Fruit fly (Drosophila melanogaster): ENCODE results near the gene CG4119.

CG4119 gene

DNA sequence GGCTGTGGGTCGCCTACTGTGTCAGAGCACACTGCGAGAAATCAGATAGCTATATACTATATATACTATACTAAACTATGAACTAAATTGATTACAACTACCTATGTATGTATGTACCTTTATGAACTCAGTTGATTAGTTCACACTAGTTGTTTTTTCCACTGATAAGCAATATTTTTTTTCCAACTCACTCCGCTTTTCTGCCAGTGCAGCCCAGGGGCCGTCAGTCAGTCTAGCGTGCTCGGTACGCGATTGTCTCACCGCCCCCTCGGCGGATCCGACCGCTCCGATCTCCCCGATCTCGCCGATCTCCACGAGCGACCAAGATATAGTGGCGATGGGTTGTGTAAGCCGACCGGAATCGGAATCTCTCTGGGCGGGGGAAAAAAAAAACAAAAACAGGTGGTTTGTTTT lies 40.1 kb downstream of the CG4119 start (continued):
- peak; percentile 96 for TF ChIP-seq Rfx (GFP tag; IDR thresholded peaks at IDR 0.05)
- no peak for TF ChIP-seq corto (GFP tag; optimal IDR thresholded peaks at IDR 0.05)
- TF ChIP-seq Ada2b (GFP tag; IDR thresholded peaks at IDR 0.05) = peak; percentile 93
- TF ChIP-seq CG6765 (GFP tag; optimal IDR thresholded peaks at IDR 0.05) = peak; percentile 68
- peak; percentile 46 for TF ChIP-seq CG8359 (GFP tag; optimal IDR thresholded peaks at IDR 0.05; ENCODE audit: borderline replicate concordance)
- peak; percentile 54 for TF ChIP-seq CG31388 (GFP tag; optimal IDR thresholded peaks at IDR 0.05)
- TF ChIP-seq tin (GFP tag; optimal IDR thresholded peaks at IDR 0.05) = peak; percentile 77
- peak; percentile 86 for TF ChIP-seq Optix (GFP tag; IDR thresholded peaks at IDR 0.05)
- peak; percentile 72 for TF ChIP-seq D19A (tag; optimal IDR thresholded peaks at IDR 0.05)
- peak; percentile 34 for TF ChIP-seq MTF-1 (GFP tag; optimal IDR thresholded peaks at IDR 0.05; ENCODE audit: borderline replicate concordance)
- peak; percentile 61 for TF ChIP-seq CG6254 (GFP tag; optimal IDR thresholded peaks at IDR 0.05)
- TF ChIP-seq tgo (GFP tag; IDR thresholded peaks at IDR 0.05) = peak; percentile 93
- peak; percentile 75 for TF ChIP-seq CG18476 (GFP tag; optimal IDR thresholded peaks at IDR 0.05)
- no peak for TF ChIP-seq Dp (GFP tag; optimal IDR thresholded peaks at IDR 0.05)
- peak; percentile 66 for TF ChIP-seq zen (tag; optimal IDR thresholded peaks at IDR 0.05)
- peak; percentile 71 for TF ChIP-seq pnt (GFP tag; optimal IDR thresholded peaks at IDR 0.05)
- peak; percentile 97 for TF ChIP-seq Med (GFP tag)
- peak; percentile 69 for TF ChIP-seq CG11696 (GFP tag; IDR thresholded peaks at IDR 0.05)
- TF ChIP-seq oc (tag; optimal IDR thresholded peaks at IDR 0.05) = peak; percentile 39
- TF ChIP-seq Hey (tag; optimal IDR thresholded peaks at IDR 0.05) = peak; percentile 14
- peak; percentile 62 for TF ChIP-seq nom (GFP tag; optimal IDR thresholded peaks at IDR 0.05)
- TF ChIP-seq Myb (GFP tag; optimal IDR thresholded peaks at IDR 0.05) = peak; percentile 25
- TF ChIP-seq sob (GFP tag; IDR thresholded peaks at IDR 0.05) = peak; percentile 92
- TF ChIP-seq HmgD (GFP tag; optimal IDR thresholded peaks at IDR 0.05) = no peak
- 0 out of 2 replicates have a peak, but pooled peaks have one; percentile 14 for TF ChIP-seq Dref (GFP tag; IDR thresholded peaks at IDR 0.05)
- peak; percentile 95 for TF ChIP-seq Drgx (GFP tag; IDR thresholded peaks at IDR 0.05)
- TF ChIP-seq br (optimal IDR thresholded peaks at IDR 0.05) = no peak
- TF ChIP-seq Bdp1 (GFP tag; optimal IDR thresholded peaks at IDR 0.05) = peak; percentile 19
- peak; percentile 84 for TF ChIP-seq cas (GFP tag; IDR thresholded peaks at IDR 0.05)
- TF ChIP-seq CG18599 (GFP tag; optimal IDR thresholded peaks at IDR 0.05) = peak; percentile 94
- TF ChIP-seq fu2 (GFP tag; optimal IDR thresholded peaks at IDR 0.05) = no peak
- peak; percentile 22 for TF ChIP-seq CG17802 (tag; optimal IDR thresholded peaks at IDR 0.05)
- peak; percentile 57; the same call in 1 of the 3 replicates for TF ChIP-seq jigr1 (GFP tag; IDR thresholded peaks at IDR 0.05)
- no peak for TF ChIP-seq hkb (optimal IDR thresholded peaks at IDR 0.05)
- TF ChIP-seq hkb (GFP tag; IDR thresholded peaks at IDR 0.05) = peak; percentile 92
- peak; percentile 17 for TF ChIP-seq luna (GFP tag; optimal IDR thresholded peaks at IDR 0.05)
- TF ChIP-seq inv (GFP tag; IDR thresholded peaks at IDR 0.05; ENCODE audit: partially characterized antibody) = no peak
- TF ChIP-seq CG15011 (GFP tag; optimal IDR thresholded peaks at IDR 0.05) = peak; percentile 73
- TF ChIP-seq Aef1 (GFP tag; IDR thresholded peaks at IDR 0.05) = peak; percentile 90
- peak; percentile 85 for TF ChIP-seq Rx (GFP tag; IDR thresholded peaks at IDR 0.05)
- TF ChIP-seq esg (GFP tag; conservative IDR thresholded peaks at IDR 0.05) = peak; percentile 89
- peak; percentile 5 for TF ChIP-seq ash1 (GFP tag; optimal IDR thresholded peaks at IDR 0.05)
- TF ChIP-seq hbn (GFP tag; IDR thresholded peaks at IDR 0.05; ENCODE audit: partially characterized antibody) = no peak
- TF ChIP-seq CG18262 (tag; optimal IDR thresholded peaks at IDR 0.05) = peak; percentile 77
- no peak for TF ChIP-seq pan (optimal IDR thresholded peaks at IDR 0.05)
- peak in 1 of 2 experiments; percentile 95 for TF ChIP-seq pan (GFP tag; optimal IDR thresholded peaks at IDR 0.05 in 1 of 2, IDR thresholded peaks at IDR 0.05 in 1 of 2)
- peak; percentile 43 for TF ChIP-seq trh (GFP tag; optimal IDR thresholded peaks at IDR 0.05)
- peak; percentile 71 for TF ChIP-seq ems (GFP tag; optimal IDR thresholded peaks at IDR 0.05)
- TF ChIP-seq CG11456 (GFP tag; IDR thresholded peaks at IDR 0.05) = peak; percentile 92
- no peak for TF ChIP-seq sima (GFP tag; optimal IDR thresholded peaks at IDR 0.05)
- peak; percentile 84 for TF ChIP-seq ind (GFP tag; optimal IDR thresholded peaks at IDR 0.05)
- TF ChIP-seq hth (optimal IDR thresholded peaks at IDR 0.05) = no peak

Measured in whole organism, embryonic.